Worm (Caenorhabditis elegans) whole organism, L1 larva: Measurements from ENCODE around the gene T05D4.5.
A peak's percentile ranks its signal among the peaks of the same experiment; 100 is the strongest.

Experiments used
- F16B12.6 ChIP-seq: fragments of 150-350 bp; optimal IDR thresholded peaks from 2 replicates; lab custom pipeline; 2014; ENCODE audit warnings: missing biosample characterization, missing genetic modification characterization
- Y116A8C.19 ChIP-seq: sonication (generic microtip); optimal IDR thresholded peaks from 2 replicates; lab custom pipeline; 2016; ENCODE audit warnings: missing compliant biosample characterization, missing genetic modification characterization, borderline replicate concordance
- blmp-1 ChIP-seq: fragments of 150-350 bp; optimal IDR thresholded peaks from 2 replicates; lab custom pipeline; 2014; ENCODE audit warnings: missing biosample characterization, missing genetic modification characterization
- ceh-8 ChIP-seq: fragments of 200-800 bp; sonication (Bioruptor generic); optimal IDR thresholded peaks from 2 replicates; lab custom pipeline; 2018; ENCODE audit warnings: mild to moderate bottlenecking, missing genetic modification characterization, moderate library complexity, missing compliant biosample characterization
- ceh-88 ChIP-seq: fragments of 200-800 bp; sonication (Bioruptor generic); IDR thresholded peaks from 2 replicates; pipeline ENCODE4 v1.3.6; 2022; ENCODE audit warnings: missing genetic modification characterization, missing compliant biosample characterization
- ces-1 ChIP-seq: fragments of 150-350 bp; optimal IDR thresholded peaks from 2 replicates; lab custom pipeline; 2014; ENCODE audit warnings: missing biosample characterization, missing genetic modification reagents, missing genetic modification characterization
- dpl-1 ChIP-seq, 3 experiments: fragments of 150-350 bp in 2 of 3; sonication (generic microtip) in 1 of 3; optimal IDR thresholded peaks; 2 replicates each; lab custom pipeline; 2014 to 2017; ENCODE audit warnings: missing biosample characterization in 3 of 3, missing genetic modification characterization in 3 of 3, missing genetic modification reagents in 3 of 3
- efl-1 ChIP-seq, 4 experiments: fragments of 150-350 bp; optimal IDR thresholded peaks in 3 of 4; peaks in 1 of 4; 1 replicate in 1 of 4; 2 replicates in 3 of 4; lab custom pipeline; 2014; ENCODE audit warnings: missing biosample characterization in 2 of 4, missing genetic modification characterization in 2 of 4, missing genetic modification reagents in 2 of 4
- egl-13 ChIP-seq: sonication (generic microtip); optimal IDR thresholded peaks from 2 replicates; lab custom pipeline; 2016; ENCODE audit warnings: missing genotype, missing genetic modification reagents, missing genetic modification characterization, missing compliant biosample characterization
- elt-3 ChIP-seq, 6 experiments: fragments of 150-350 bp in 1 of 6; sonication (generic microtip); optimal IDR thresholded peaks; 2 replicates each; lab custom pipeline; 2017 to 2018; ENCODE audit warnings: missing biosample characterization in 6 of 6, missing genetic modification characterization in 6 of 6, inconsistent platforms in 1 of 6
- fkh-10 ChIP-seq: sonication (generic microtip); optimal IDR thresholded peaks from 2 replicates; lab custom pipeline; 2017; ENCODE audit warnings: missing biosample characterization, missing genetic modification reagents, missing genetic modification characterization
- fkh-4 ChIP-seq: sonication (generic microtip); optimal IDR thresholded peaks from 2 replicates; lab custom pipeline; 2016; ENCODE audit warnings: missing compliant biosample characterization, missing genetic modification characterization, borderline replicate concordance
- fkh-8 ChIP-seq: sonication (generic microtip); optimal IDR thresholded peaks from 2 replicates; lab custom pipeline; 2016; ENCODE audit warnings: mild to moderate bottlenecking, missing genetic modification characterization, missing compliant biosample characterization
- fos-1 ChIP-seq: fragments of 150-350 bp; optimal IDR thresholded peaks from 2 replicates; lab custom pipeline; 2014; ENCODE audit warnings: missing biosample characterization, missing genetic modification characterization
- grh-1 ChIP-seq: fragments of 200-800 bp; sonication (Bioruptor generic); IDR thresholded peaks from 2 replicates; pipeline ENCODE4 v1.3.6; 2022; ENCODE audit warnings: missing genetic modification reagents, missing genetic modification characterization, missing compliant biosample characterization
- jun-1 ChIP-seq: fragments of 150-350 bp; optimal IDR thresholded peaks from 2 replicates; lab custom pipeline; 2014; ENCODE audit warnings: missing biosample characterization, missing genetic modification reagents, missing genetic modification characterization
- lin-13 ChIP-seq: fragments of 150-350 bp; optimal IDR thresholded peaks from 2 replicates; lab custom pipeline; 2014; ENCODE audit warnings: missing biosample characterization, missing genetic modification reagents, missing genetic modification characterization
- lin-14 ChIP-seq: fragments of 200-800 bp; sonication (Bioruptor generic); optimal IDR thresholded peaks from 2 replicates; lab custom pipeline; 2018; ENCODE audit warnings: mild to moderate bottlenecking, missing genetic modification characterization, moderate library complexity, missing compliant biosample characterization
- lin-35 ChIP-seq, 2 experiments: fragments of 150-350 bp; optimal IDR thresholded peaks; 2 replicates each; lab custom pipeline; 2014; ENCODE audit warnings: missing biosample characterization in 2 of 2, missing genetic modification characterization in 2 of 2, missing genetic modification reagents in 2 of 2
- lin-39 ChIP-seq: fragments of 150-350 bp; optimal IDR thresholded peaks from 2 replicates; lab custom pipeline; 2014; ENCODE audit warnings: missing biosample characterization, missing genetic modification reagents, missing genetic modification characterization
- nhr-28 ChIP-seq: fragments of 150-350 bp; optimal IDR thresholded peaks from 2 replicates; lab custom pipeline; 2014; ENCODE audit warnings: missing biosample characterization, missing genetic modification characterization
- nhr-47 ChIP-seq: sonication (generic microtip); optimal IDR thresholded peaks from 2 replicates; lab custom pipeline; 2016; ENCODE audit warnings: mild to moderate bottlenecking, missing genetic modification characterization, moderate library complexity, missing compliant biosample characterization
- nhr-76 ChIP-seq: sonication (generic microtip); optimal IDR thresholded peaks from 2 replicates; lab custom pipeline; 2017; ENCODE audit warnings: missing biosample characterization, missing genetic modification characterization
- nhr-77 ChIP-seq: fragments of 150-350 bp; optimal IDR thresholded peaks from 2 replicates; lab custom pipeline; 2014; ENCODE audit warnings: missing biosample characterization, missing genetic modification characterization
- nhr-85 ChIP-seq: sonication (generic microtip); peaks from one replicate; lab custom pipeline; 2016; ENCODE audit warnings: missing genetic modification characterization, inconsistent platforms, missing compliant biosample characterization
- nhr-90 ChIP-seq: sonication (generic microtip); optimal IDR thresholded peaks from 2 replicates; lab custom pipeline; 2016; ENCODE audit warnings: mild to moderate bottlenecking, missing genetic modification characterization, missing compliant biosample characterization; ENCODE audit not compliant: poor library complexity
- pqm-1 ChIP-seq: sonication (generic microtip); optimal IDR thresholded peaks from 3 replicates; lab custom pipeline; 2017; ENCODE audit warnings: missing biosample characterization, missing genetic modification characterization
- rnt-1 ChIP-seq: sonication (generic microtip); optimal IDR thresholded peaks from 2 replicates; lab custom pipeline; 2016; ENCODE audit warnings: mild to moderate bottlenecking, missing genetic modification characterization, moderate library complexity, missing compliant biosample characterization
- snu-23 ChIP-seq: sonication (generic microtip); optimal IDR thresholded peaks from 2 replicates; lab custom pipeline; 2016; ENCODE audit warnings: missing genetic modification characterization, missing compliant biosample characterization
- unc-130 ChIP-seq: fragments of 150-350 bp; optimal IDR thresholded peaks from 2 replicates; lab custom pipeline; 2017; ENCODE audit warnings: missing biosample characterization, missing genetic modification characterization, inconsistent platforms
- unc-30 ChIP-seq: sonication (generic microtip); optimal IDR thresholded peaks from 2 replicates; lab custom pipeline; 2017; ENCODE audit warnings: missing biosample characterization, missing genetic modification characterization
- unc-98 ChIP-seq: fragments of 200-800 bp; sonication (Bioruptor generic); IDR thresholded peaks from 2 replicates; pipeline ENCODE4 v1.3.6; 2022; ENCODE audit warnings: missing genetic modification characterization, missing compliant biosample characterization
- zag-1 ChIP-seq: fragments of 150-350 bp; optimal IDR thresholded peaks from 2 replicates; lab custom pipeline; 2014; ENCODE audit warnings: missing biosample characterization, missing genetic modification characterization
- ztf-11 ChIP-seq, 2 experiments: sonication (generic microtip); optimal IDR thresholded peaks; 2 replicates each; lab custom pipeline; 2016 to 2017; ENCODE audit warnings: missing genetic modification characterization in 2 of 2, missing biosample characterization in 1 of 2, missing compliant biosample characterization in 1 of 2
- ztf-4 ChIP-seq: fragments of 150-350 bp; optimal IDR thresholded peaks from 2 replicates; lab custom pipeline; 2014; ENCODE audit warnings: missing biosample characterization, missing genetic modification characterization

T05D4.5 gene

DNA sequence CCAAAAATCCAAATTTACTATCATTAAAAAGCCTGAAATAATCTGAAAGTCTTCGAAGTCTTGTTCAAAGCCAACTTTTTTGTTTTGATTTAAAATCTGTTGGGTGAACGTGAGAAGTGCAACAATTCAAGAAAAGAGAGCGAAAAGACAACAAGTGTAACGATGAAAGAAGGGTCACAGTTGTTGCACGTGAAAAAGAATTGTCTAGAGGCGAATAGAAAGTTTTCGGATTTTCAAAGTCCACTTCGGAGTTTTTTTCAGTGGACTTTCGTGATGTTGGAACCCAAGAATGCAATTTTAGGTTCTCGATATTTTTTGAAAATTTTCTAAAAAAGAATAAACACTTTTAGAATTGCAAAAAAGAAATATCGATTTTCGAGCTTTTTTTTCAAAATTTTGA, 30.7 kb upstream of the T05D4.5 start:
- TF ChIP-seq snu-23 (GFP tag; lab: Kevin White, UChicago) (peak; percentile 21), nhr-47 (tag; lab: Kevin White, UChicago) (no peak)

DNA sequence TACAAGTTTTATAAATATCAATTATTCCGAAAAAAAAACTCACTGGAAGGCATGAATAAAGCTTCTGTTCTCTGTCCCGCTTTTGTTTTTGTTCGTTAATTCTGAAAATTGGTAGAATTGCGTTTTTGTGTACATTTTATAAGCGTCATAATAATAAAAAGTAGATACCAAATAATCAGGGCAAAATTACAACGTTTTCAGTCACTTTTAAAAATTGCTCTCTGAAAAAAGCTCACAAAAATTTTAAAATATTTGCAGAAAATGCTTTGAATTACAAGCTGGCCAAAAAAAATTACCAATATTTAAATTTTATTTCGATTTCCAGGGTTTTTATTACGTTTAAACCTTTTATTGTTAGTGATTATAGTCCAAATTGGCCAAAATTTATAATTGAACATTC, 25.4 kb upstream of the T05D4.5 start, which contains the start of gene scav-2:
scav-2 (minus strand) TSS at position 101 of the 400 bp plus-strand sequence.
- no peak for TF ChIP-seq nhr-90 (tag; lab: Kevin White, UChicago)
- TF ChIP-seq ceh-8: no peak
- no peak for TF ChIP-seq jun-1 (tag; lab: Kevin White, UChicago)
- TF ChIP-seq unc-130 (tag; lab: Kevin White, UChicago): no peak
- no peak for TF ChIP-seq fos-1 (tag; lab: Kevin White, UChicago)
- TF ChIP-seq ztf-4 (tag; lab: Kevin White, UChicago): no peak
- no peak for TF ChIP-seq Y116A8C.19 (tag; lab: Kevin White, UChicago)
- no peak for TF ChIP-seq F16B12.6 (tag; lab: Kevin White, UChicago)
- no peak for TF ChIP-seq unc-30 (tag; lab: Kevin White, UChicago)

- TF ChIP-seq nhr-76 (tag; lab: Kevin White, UChicago) (no peak), elt-3 (tag; optimal IDR thresholded peaks at IDR 0.05; lab: Kevin White, UChicago) (peak in 1 of 6 experiments; percentile 33), ces-1 (GFP tag; lab: Kevin White, UChicago) (no peak), snu-23 (GFP tag; lab: Kevin White, UChicago) (peak; percentile 5), blmp-1 (peak; percentile 80), lin-35 (GFP tag; optimal IDR thresholded peaks at IDR 0.05; lab: Kevin White, UChicago) (peak in 1 of 2 experiments; percentile 24), grh-1 (GFP tag; lab: Robert Waterston, UW) (no peak), nhr-85 (tag; lab: Kevin White, UChicago) (peak; percentile 58)
Measured at ce11 chrIII:13556039-13556438, 24.6 kb upstream of the T05D4.5 start.

- TF ChIP-seq zag-1 (tag; lab: Kevin White, UChicago): no peak
- TF ChIP-seq lin-13 (GFP tag; lab: Kevin White, UChicago): no peak
- TF ChIP-seq fkh-4: no peak
- no peak for TF ChIP-seq unc-30 (tag; lab: Kevin White, UChicago)
- TF ChIP-seq nhr-77: no peak
- TF ChIP-seq blmp-1: peak; percentile 99
- TF ChIP-seq unc-98 (GFP tag; lab: Robert Waterston, UW): no peak
- TF ChIP-seq lin-39: no peak
- no peak for TF ChIP-seq fkh-10 (GFP tag; lab: Kevin White, UChicago)
- TF ChIP-seq elt-3 (tag; optimal IDR thresholded peaks at IDR 0.05; lab: Kevin White, UChicago): peak in 1 of 6 experiments; percentile 44
- TF ChIP-seq dpl-1 (GFP tag; optimal IDR thresholded peaks at IDR 0.05; lab: Kevin White, UChicago): no peak
- TF ChIP-seq pqm-1 (tag; lab: Kevin White, UChicago): no peak
- no peak for TF ChIP-seq ceh-88 (GFP tag; lab: Robert Waterston, UW)
- no peak for TF ChIP-seq nhr-28
- no peak for TF ChIP-seq lin-14 (GFP tag; lab: Kevin White, UChicago)
- TF ChIP-seq ztf-11 (tag; optimal IDR thresholded peaks at IDR 0.05; lab: Kevin White, UChicago): no peak
- TF ChIP-seq nhr-85 (tag; lab: Kevin White, UChicago): peak; percentile 71
Measured at ce11 chrIII:13560715-13561114, 19.9 kb upstream of the T05D4.5 start.

DNA sequence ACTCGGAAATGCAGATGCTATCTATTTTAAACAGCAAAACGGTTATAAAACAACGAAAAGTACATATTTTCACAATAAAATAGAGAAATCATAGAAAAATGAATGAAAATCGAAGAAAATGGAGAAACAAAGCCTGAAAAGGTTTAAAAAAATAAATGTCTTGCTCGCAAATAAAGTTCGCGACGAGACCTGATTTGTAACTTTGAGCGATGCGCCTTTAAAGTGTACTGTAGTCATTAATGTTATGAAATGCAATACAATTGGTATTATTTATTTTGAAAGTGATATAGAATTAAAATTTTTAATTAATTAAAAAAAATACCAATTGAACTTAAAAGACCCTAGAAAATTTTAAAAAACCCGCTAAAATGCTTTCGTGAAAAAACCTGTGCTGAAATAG, 19.4 kb upstream of the T05D4.5 start:
- TF ChIP-seq unc-98 (GFP tag; lab: Robert Waterston, UW): no peak
- no peak for TF ChIP-seq efl-1 (optimal IDR thresholded peaks at IDR 0.05; lab: Kevin White, UChicago)
- TF ChIP-seq efl-1 (GFP tag; optimal IDR thresholded peaks at IDR 0.05 in 1 of 2; lab: Kevin White, UChicago): no peak
- no peak for TF ChIP-seq dpl-1 (GFP tag; optimal IDR thresholded peaks at IDR 0.05; lab: Kevin White, UChicago)
- no peak for TF ChIP-seq rnt-1 (tag; lab: Kevin White, UChicago)
- no peak for TF ChIP-seq egl-13 (tag; lab: Kevin White, UChicago)
- no peak for TF ChIP-seq fkh-8 (tag; lab: Kevin White, UChicago)
- no peak for TF ChIP-seq F16B12.6 (tag; lab: Kevin White, UChicago)
- TF ChIP-seq, all 84 proteins: peak for 0
